Worm (Caenorhabditis elegans) whole organism, L1 larva: Measurements from ENCODE around the gene C25A8.1.
A peak's percentile ranks its signal among the peaks of the same experiment; 100 is the strongest.

Experiments used
- C16A3.4 ChIP-seq: fragments of 150-350 bp; optimal IDR thresholded peaks from 2 replicates; lab custom pipeline; 2014; ENCODE audit warnings: missing biosample characterization, missing genetic modification characterization
- C34B4.2 ChIP-seq: sonication (generic microtip); optimal IDR thresholded peaks from 2 replicates; lab custom pipeline; 2017; ENCODE audit warnings: mild to moderate bottlenecking, missing genetic modification characterization, missing compliant biosample characterization
- aha-1 ChIP-seq: fragments of 150-350 bp; optimal IDR thresholded peaks from 2 replicates; lab custom pipeline; 2014; ENCODE audit warnings: missing biosample characterization, missing genetic modification characterization
- ceh-63 ChIP-seq: fragments of 200-800 bp; sonication (Bioruptor generic); optimal IDR thresholded peaks from 2 replicates; lab custom pipeline; 2018; ENCODE audit warnings: mild to moderate bottlenecking, missing genetic modification characterization, missing compliant biosample characterization
- ceh-82 ChIP-seq, 3 experiments: fragments of 150-350 bp in 1 of 3; sonication (generic microtip) in 2 of 3; optimal IDR thresholded peaks; 2 replicates each; lab custom pipeline; 2014 to 2017; ENCODE audit warnings: missing biosample characterization in 3 of 3, missing genetic modification characterization in 3 of 3
- ceh-90 ChIP-seq: sonication (generic microtip); optimal IDR thresholded peaks from 2 replicates; lab custom pipeline; 2016; ENCODE audit warnings: missing genetic modification characterization, missing compliant biosample characterization
- ces-1 ChIP-seq: fragments of 150-350 bp; optimal IDR thresholded peaks from 2 replicates; lab custom pipeline; 2014; ENCODE audit warnings: missing biosample characterization, missing genetic modification reagents, missing genetic modification characterization
- egl-13 ChIP-seq: sonication (generic microtip); optimal IDR thresholded peaks from 2 replicates; lab custom pipeline; 2016; ENCODE audit warnings: missing genotype, missing genetic modification reagents, missing genetic modification characterization, missing compliant biosample characterization
- egl-27 ChIP-seq, 2 experiments: fragments of 150-350 bp in 1 of 2; sonication (generic microtip); optimal IDR thresholded peaks; 3 replicates each; lab custom pipeline; 2017 to 2018; ENCODE audit warnings: missing biosample characterization in 2 of 2, missing genetic modification characterization in 2 of 2, missing genetic modification reagents in 2 of 2
- elt-2 ChIP-seq: sonication (generic microtip); optimal IDR thresholded peaks from 2 replicates; lab custom pipeline; 2016; ENCODE audit warnings: missing genetic modification characterization, mild to moderate bottlenecking, inconsistent platforms, missing compliant biosample characterization, missing genetic modification reagents
- ets-5 ChIP-seq: fragments of 200-800 bp; sonication (Bioruptor generic); IDR thresholded peaks from 2 replicates; pipeline ENCODE4 v1.3.6; 2022; ENCODE audit warnings: missing genetic modification characterization, missing compliant biosample characterization
- fkh-4 ChIP-seq: sonication (generic microtip); optimal IDR thresholded peaks from 2 replicates; lab custom pipeline; 2016; ENCODE audit warnings: missing compliant biosample characterization, missing genetic modification characterization, borderline replicate concordance
- fkh-8 ChIP-seq: sonication (generic microtip); optimal IDR thresholded peaks from 2 replicates; lab custom pipeline; 2016; ENCODE audit warnings: mild to moderate bottlenecking, missing genetic modification characterization, missing compliant biosample characterization
- hlh-17 ChIP-seq: fragments of 200-800 bp; sonication (Bioruptor generic); optimal IDR thresholded peaks from 2 replicates; lab custom pipeline; 2018; ENCODE audit warnings: missing genetic modification characterization, mild to moderate bottlenecking, missing compliant biosample characterization, moderate library complexity, borderline replicate concordance
- hlh-4 ChIP-seq: sonication (generic microtip); optimal IDR thresholded peaks from 2 replicates; lab custom pipeline; 2016; ENCODE audit warnings: mild to moderate bottlenecking, missing genetic modification characterization, missing compliant biosample characterization
- hpl-2 ChIP-seq: fragments of 150-350 bp; optimal IDR thresholded peaks from 2 replicates; lab custom pipeline; 2014; ENCODE audit warnings: missing biosample characterization, missing genetic modification reagents, missing genetic modification characterization
- jun-1 ChIP-seq: fragments of 150-350 bp; optimal IDR thresholded peaks from 2 replicates; lab custom pipeline; 2014; ENCODE audit warnings: missing biosample characterization, missing genetic modification reagents, missing genetic modification characterization
- lin-13 ChIP-seq: fragments of 150-350 bp; optimal IDR thresholded peaks from 2 replicates; lab custom pipeline; 2014; ENCODE audit warnings: missing biosample characterization, missing genetic modification reagents, missing genetic modification characterization
- lin-35 ChIP-seq, 2 experiments: fragments of 150-350 bp; optimal IDR thresholded peaks; 2 replicates each; lab custom pipeline; 2014; ENCODE audit warnings: missing biosample characterization in 2 of 2, missing genetic modification characterization in 2 of 2, missing genetic modification reagents in 2 of 2
- lin-39 ChIP-seq: fragments of 150-350 bp; optimal IDR thresholded peaks from 2 replicates; lab custom pipeline; 2014; ENCODE audit warnings: missing biosample characterization, missing genetic modification reagents, missing genetic modification characterization
- lir-3 ChIP-seq: sonication (generic microtip); optimal IDR thresholded peaks from 2 replicates; lab custom pipeline; 2016; ENCODE audit warnings: mild to moderate bottlenecking, missing genetic modification characterization, moderate library complexity, missing compliant biosample characterization; ENCODE audit not compliant: poor library complexity
- mab-9 ChIP-seq: fragments of 200-800 bp; sonication (Bioruptor generic); IDR thresholded peaks from 2 replicates; pipeline ENCODE4 v1.3.6; 2022; ENCODE audit warnings: missing genetic modification reagents, missing genetic modification characterization, missing compliant biosample characterization
- mef-2 ChIP-seq: fragments of 150-350 bp; optimal IDR thresholded peaks from 2 replicates; lab custom pipeline; 2014; ENCODE audit warnings: missing biosample characterization, missing genetic modification characterization
- nhr-12 ChIP-seq: sonication (generic microtip); optimal IDR thresholded peaks from 2 replicates; lab custom pipeline; 2017; ENCODE audit warnings: missing biosample characterization, missing genetic modification characterization
- nhr-19 ChIP-seq: fragments of 200-800 bp; sonication (Bioruptor generic); conservative IDR thresholded peaks from 2 replicates; pipeline ENCODE4 v1.3.6; 2022; ENCODE audit warnings: missing genetic modification characterization, missing compliant biosample characterization
- nhr-28 ChIP-seq: fragments of 150-350 bp; optimal IDR thresholded peaks from 2 replicates; lab custom pipeline; 2014; ENCODE audit warnings: missing biosample characterization, missing genetic modification characterization
- nhr-47 ChIP-seq: sonication (generic microtip); optimal IDR thresholded peaks from 2 replicates; lab custom pipeline; 2016; ENCODE audit warnings: mild to moderate bottlenecking, missing genetic modification characterization, moderate library complexity, missing compliant biosample characterization
- nhr-71 ChIP-seq: sonication (generic microtip); optimal IDR thresholded peaks from 2 replicates; lab custom pipeline; 2016; ENCODE audit warnings: mild to moderate bottlenecking, missing genetic modification characterization, moderate library complexity, missing compliant biosample characterization
- nhr-76 ChIP-seq: sonication (generic microtip); optimal IDR thresholded peaks from 2 replicates; lab custom pipeline; 2017; ENCODE audit warnings: missing biosample characterization, missing genetic modification characterization
- nhr-84 ChIP-seq: sonication (generic microtip); optimal IDR thresholded peaks from 2 replicates; lab custom pipeline; 2017; ENCODE audit warnings: missing biosample characterization, missing genetic modification characterization
- nhr-85 ChIP-seq: sonication (generic microtip); peaks from one replicate; lab custom pipeline; 2016; ENCODE audit warnings: missing genetic modification characterization, inconsistent platforms, missing compliant biosample characterization
- nhr-90 ChIP-seq: sonication (generic microtip); optimal IDR thresholded peaks from 2 replicates; lab custom pipeline; 2016; ENCODE audit warnings: mild to moderate bottlenecking, missing genetic modification characterization, missing compliant biosample characterization; ENCODE audit not compliant: poor library complexity
- pqm-1 ChIP-seq: sonication (generic microtip); optimal IDR thresholded peaks from 3 replicates; lab custom pipeline; 2017; ENCODE audit warnings: missing biosample characterization, missing genetic modification characterization
- snpc-4 ChIP-seq: fragments of 150-350 bp; optimal IDR thresholded peaks from 2 replicates; lab custom pipeline; 2014; ENCODE audit warnings: missing biosample characterization, missing genetic modification characterization
- snu-23 ChIP-seq: sonication (generic microtip); optimal IDR thresholded peaks from 2 replicates; lab custom pipeline; 2016; ENCODE audit warnings: missing genetic modification characterization, missing compliant biosample characterization
- sox-4 ChIP-seq: sonication (generic microtip); optimal IDR thresholded peaks from 2 replicates; lab custom pipeline; 2016; ENCODE audit warnings: missing genetic modification characterization, missing compliant biosample characterization
- sptf-1 ChIP-seq: fragments of 150-350 bp; optimal IDR thresholded peaks from 2 replicates; lab custom pipeline; 2014; ENCODE audit warnings: missing biosample characterization, missing genetic modification characterization
- sup-37 ChIP-seq: fragments of 200-800 bp; sonication (Bioruptor generic); optimal IDR thresholded peaks from 2 replicates; lab custom pipeline; 2018; ENCODE audit warnings: mild to moderate bottlenecking, missing genetic modification characterization, missing compliant biosample characterization
- swsn-7 ChIP-seq: sonication (generic microtip); optimal IDR thresholded peaks from 2 replicates; lab custom pipeline; 2016; ENCODE audit warnings: missing genetic modification characterization, missing compliant biosample characterization
- tlp-1 ChIP-seq: fragments of 150-350 bp; optimal IDR thresholded peaks from 2 replicates; lab custom pipeline; 2014; ENCODE audit warnings: missing biosample characterization, missing genetic modification characterization
- unc-130 ChIP-seq: fragments of 150-350 bp; optimal IDR thresholded peaks from 2 replicates; lab custom pipeline; 2017; ENCODE audit warnings: missing biosample characterization, missing genetic modification characterization, inconsistent platforms
- unc-30 ChIP-seq: sonication (generic microtip); optimal IDR thresholded peaks from 2 replicates; lab custom pipeline; 2017; ENCODE audit warnings: missing biosample characterization, missing genetic modification characterization
- unc-62 ChIP-seq: fragments of 150-350 bp; optimal IDR thresholded peaks from 2 replicates; lab custom pipeline; 2014; ENCODE audit warnings: missing biosample characterization, missing genetic modification reagents, missing genetic modification characterization
- unc-98 ChIP-seq: fragments of 200-800 bp; sonication (Bioruptor generic); IDR thresholded peaks from 2 replicates; pipeline ENCODE4 v1.3.6; 2022; ENCODE audit warnings: missing genetic modification characterization, missing compliant biosample characterization
- vab-15 ChIP-seq: sonication (generic microtip); optimal IDR thresholded peaks from 2 replicates; lab custom pipeline; 2017; ENCODE audit warnings: missing genotype, mild to moderate bottlenecking, missing genetic modification characterization, missing compliant biosample characterization
- zip-4 ChIP-seq: fragments of 200-800 bp; sonication (Bioruptor generic); optimal IDR thresholded peaks from 2 replicates; lab custom pipeline; 2018; ENCODE audit warnings: mild to moderate bottlenecking, missing genetic modification characterization, moderate library complexity, missing compliant biosample characterization
- ztf-11 ChIP-seq, 2 experiments: sonication (generic microtip); optimal IDR thresholded peaks; 2 replicates each; lab custom pipeline; 2016 to 2017; ENCODE audit warnings: missing genetic modification characterization in 2 of 2, missing biosample characterization in 1 of 2, missing compliant biosample characterization in 1 of 2

C25A8.1 gene

DNA sequence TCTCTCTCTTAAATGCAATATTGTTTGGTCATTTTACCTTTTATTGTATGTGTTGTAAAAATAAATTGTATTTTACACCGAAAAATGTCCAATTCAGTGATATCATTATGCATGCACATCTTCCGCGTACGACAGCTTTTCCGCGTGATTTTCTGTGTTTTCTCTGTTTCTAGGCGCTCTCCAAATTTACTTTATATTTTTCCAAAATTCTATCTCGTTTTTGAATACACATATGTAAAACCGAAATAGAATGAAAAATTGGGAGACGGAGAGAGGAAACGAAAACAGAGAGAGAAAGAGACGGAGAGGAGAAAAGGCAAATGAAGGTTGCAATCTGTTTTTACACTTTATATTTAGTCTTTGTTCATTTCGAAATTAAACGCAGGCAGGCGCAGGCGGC, 5.6 kb downstream of the C25A8.1 start (continued):
- TF ChIP-seq unc-62 (GFP tag; lab: Kevin White, UChicago) = no peak
- peak; percentile 83 for TF ChIP-seq nhr-85 (tag; lab: Kevin White, UChicago)
- no peak for TF ChIP-seq ets-5
- TF ChIP-seq elt-2 (tag; lab: Kevin White, UChicago) = peak; percentile 30
- no peak for TF ChIP-seq fkh-4
- TF ChIP-seq lin-35 (GFP tag; optimal IDR thresholded peaks at IDR 0.05; lab: Kevin White, UChicago) = peak; percentile 27 to 44
- no peak for TF ChIP-seq unc-30 (tag; lab: Kevin White, UChicago)
- peak; percentile 65 for TF ChIP-seq nhr-47 (tag; lab: Kevin White, UChicago)
- peak; percentile 9 for TF ChIP-seq C16A3.4 (tag; lab: Kevin White, UChicago)
- TF ChIP-seq mab-9 (GFP tag; lab: Robert Waterston, UW) = no peak
- no peak for TF ChIP-seq pqm-1 (tag; lab: Kevin White, UChicago)
- TF ChIP-seq hlh-4 = no peak
- no peak for TF ChIP-seq nhr-28 (tag; lab: Kevin White, UChicago)
- TF ChIP-seq lin-39 (tag; lab: Kevin White, UChicago) = no peak
- no peak for TF ChIP-seq egl-27 (tag; optimal IDR thresholded peaks at IDR 0.05; lab: Kevin White, UChicago)
- TF ChIP-seq nhr-71 (tag; lab: Kevin White, UChicago) = peak; percentile 67
- no peak for TF ChIP-seq sox-4 (tag; lab: Kevin White, UChicago)
- TF ChIP-seq snu-23 (GFP tag; lab: Kevin White, UChicago) = peak; percentile 60
- no peak for TF ChIP-seq ceh-63 (GFP tag; lab: Kevin White, UChicago)
- TF ChIP-seq unc-130 (tag; lab: Kevin White, UChicago) = no peak
- no peak for TF ChIP-seq aha-1
- TF ChIP-seq C34B4.2 (tag; lab: Kevin White, UChicago) = no peak
- no peak for TF ChIP-seq nhr-90 (tag; lab: Kevin White, UChicago)
- TF ChIP-seq nhr-12 (tag; lab: Kevin White, UChicago) = no peak
- no peak for TF ChIP-seq ces-1 (GFP tag; lab: Kevin White, UChicago)
- TF ChIP-seq lir-3 (tag; lab: Kevin White, UChicago) = no peak
- no peak for TF ChIP-seq nhr-19 (GFP tag; lab: Robert Waterston, UW)
- TF ChIP-seq egl-13 = no peak
- peak; percentile 49 for TF ChIP-seq jun-1 (tag; lab: Kevin White, UChicago)
- no peak for TF ChIP-seq nhr-84 (tag; lab: Kevin White, UChicago)
- TF ChIP-seq tlp-1 (tag; lab: Kevin White, UChicago) = no peak
- no peak for TF ChIP-seq nhr-76 (tag; lab: Kevin White, UChicago)
- TF ChIP-seq snpc-4 (tag; lab: Kevin White, UChicago) = peak; percentile 12
- TF ChIP-seq ceh-82 (tag; optimal IDR thresholded peaks at IDR 0.05; lab: Kevin White, UChicago) = peak in 1 of 3 experiments; percentile 29
- no peak for TF ChIP-seq ceh-90 (tag; lab: Kevin White, UChicago)
- TF ChIP-seq fkh-8 (tag; lab: Kevin White, UChicago) = peak; percentile 62
- TF ChIP-seq hlh-17 (GFP tag; lab: Kevin White, UChicago) = no peak
- TF ChIP-seq mef-2 (tag; lab: Kevin White, UChicago) = no peak
- TF ChIP-seq swsn-7 (tag; lab: Kevin White, UChicago) = peak; percentile 48
- TF ChIP-seq vab-15 = no peak
- TF ChIP-seq ztf-11 (tag; optimal IDR thresholded peaks at IDR 0.05; lab: Kevin White, UChicago) = no peak
- TF ChIP-seq unc-98 (GFP tag; lab: Robert Waterston, UW) = no peak

- TF ChIP-seq sup-37 (GFP tag; lab: Kevin White, UChicago) = no peak
- no peak for TF ChIP-seq nhr-28 (tag; lab: Kevin White, UChicago)
- TF ChIP-seq zip-4 (GFP tag; lab: Kevin White, UChicago) = no peak
- no peak for TF ChIP-seq hlh-4
- no peak for TF ChIP-seq hpl-2 (GFP tag; lab: Kevin White, UChicago)
- TF ChIP-seq C16A3.4 (tag; lab: Kevin White, UChicago) = no peak
- TF ChIP-seq ceh-82 (tag; optimal IDR thresholded peaks at IDR 0.05; lab: Kevin White, UChicago) = no peak
- TF ChIP-seq elt-2 (tag; lab: Kevin White, UChicago) = no peak
- no peak for TF ChIP-seq tlp-1 (tag; lab: Kevin White, UChicago)
- TF ChIP-seq unc-98 (GFP tag; lab: Robert Waterston, UW) = no peak
- no peak for TF ChIP-seq lin-13 (GFP tag; lab: Kevin White, UChicago)
- TF ChIP-seq lin-35 (GFP tag; optimal IDR thresholded peaks at IDR 0.05; lab: Kevin White, UChicago) = no peak
- no peak for TF ChIP-seq aha-1
- no peak for TF ChIP-seq egl-13
- TF ChIP-seq unc-130 (tag; lab: Kevin White, UChicago) = no peak
- TF ChIP-seq jun-1 (tag; lab: Kevin White, UChicago) = no peak
- no peak for TF ChIP-seq sptf-1 (tag; lab: Kevin White, UChicago)
These were observed 6.3 kb downstream of the C25A8.1 start, which contains the start of gene gldi-4 for ce11 chrIV:7017123-7017674. Gene gldi-4, plus strand, starts transcription at chrIV:7017624.
